Fruit fly (Drosophila melanogaster) whole organism, pupa: ENCODE results near the gene CG33494.

ENCODE experiments used
- CG10348 ChIP-seq: fragments of 200-800 bp; sonication (Bioruptor generic); IDR thresholded peaks from 2 replicates; pipeline ENCODE4 v1.3.6; 2022; ENCODE audit warnings: missing biosample characterization, missing genetic modification characterization
- CG12605 ChIP-seq: fragments of 200-800 bp; sonication (Bioruptor generic); IDR thresholded peaks from 2 replicates; pipeline ENCODE4 v1.3.6; 2022; ENCODE audit warnings: missing biosample characterization, missing genetic modification characterization
- CG13204 ChIP-seq: fragments of 200-800 bp; sonication (Bioruptor generic); optimal IDR thresholded peaks from 2 replicates; lab custom pipeline; 2018; ENCODE audit warnings: missing biosample characterization, mild to moderate bottlenecking, missing genetic modification characterization, moderate library complexity
- CG14655 ChIP-seq: fragments of 200-800 bp; sonication (Bioruptor generic); optimal IDR thresholded peaks from 3 replicates; lab custom pipeline; 2017; ENCODE audit warnings: mild to moderate bottlenecking, missing biosample characterization, missing genetic modification reagents, missing genetic modification characterization
- CG15710 ChIP-seq: fragments of 200-800 bp; sonication (Bioruptor generic); optimal IDR thresholded peaks from 2 replicates; lab custom pipeline; 2018; ENCODE audit warnings: missing biosample characterization, mild to moderate bottlenecking, missing genetic modification characterization, moderate library complexity
- CG17806 ChIP-seq: fragments of 200-800 bp; sonication (Bioruptor generic); optimal IDR thresholded peaks from 2 replicates; lab custom pipeline; 2018; ENCODE audit warnings: missing biosample characterization, mild to moderate bottlenecking, missing genetic modification characterization, moderate library complexity
- CG32121 ChIP-seq: fragments of 200-800 bp; sonication (Bioruptor generic); IDR thresholded peaks from 2 replicates; pipeline ENCODE4 v1.3.6; 2022; ENCODE audit warnings: missing biosample characterization, missing genetic modification characterization
- CG34367 ChIP-seq: fragments of 200-800 bp; sonication (Bioruptor generic); optimal IDR thresholded peaks from 2 replicates; lab custom pipeline; 2018; ENCODE audit warnings: missing biosample characterization, mild to moderate bottlenecking, missing genetic modification characterization
- CG4496 ChIP-seq: fragments of 200-800 bp; sonication (Bioruptor generic); IDR thresholded peaks from 3 replicates; pipeline ENCODE4 v1.3.6; 2022; ENCODE audit warnings: missing biosample characterization, missing genetic modification characterization
- CG8159 ChIP-seq: fragments of 200-800 bp; sonication (Bioruptor generic); optimal IDR thresholded peaks from 3 replicates; lab custom pipeline; 2018; ENCODE audit warnings: missing biosample characterization, mild to moderate bottlenecking, missing genetic modification characterization, moderate library complexity
- CG8301 ChIP-seq: fragments of 200-800 bp; sonication (Bioruptor generic); optimal IDR thresholded peaks from 2 replicates; lab custom pipeline; 2018; ENCODE audit warnings: missing biosample characterization, mild to moderate bottlenecking, missing genetic modification characterization
- CG9948 ChIP-seq: fragments of 200-800 bp; sonication (Bioruptor generic); optimal IDR thresholded peaks from 2 replicates; lab custom pipeline; 2018; ENCODE audit warnings: missing biosample characterization, mild to moderate bottlenecking, missing genetic modification characterization, moderate library complexity
- D1 ChIP-seq: fragments of 200-800 bp; sonication (Bioruptor generic); optimal IDR thresholded peaks from 2 replicates; lab custom pipeline; 2018; ENCODE audit warnings: missing biosample characterization, mild to moderate bottlenecking, missing genetic modification characterization, moderate library complexity
- EcR ChIP-seq: fragments of 200-800 bp; sonication (Bioruptor generic); optimal IDR thresholded peaks from 3 replicates; lab custom pipeline; 2019; ENCODE audit warnings: missing biosample characterization, missing genetic modification characterization, mild to moderate bottlenecking, moderate library complexity, missing genetic modification reagents
- Ets98B ChIP-seq: fragments of 200-800 bp; sonication (Bioruptor generic); IDR thresholded peaks from 2 replicates; pipeline ENCODE4 v1.3.6; 2022; ENCODE audit warnings: missing biosample characterization, missing genetic modification characterization
- Pif1A ChIP-seq: fragments of 200-800 bp; sonication (Bioruptor generic); optimal IDR thresholded peaks from 3 replicates; lab custom pipeline; 2016; ENCODE audit warnings: missing biosample characterization, missing genetic modification characterization
- Pif1B ChIP-seq: fragments of 200-800 bp; sonication (Bioruptor generic); optimal IDR thresholded peaks from 3 replicates; lab custom pipeline; 2016; ENCODE audit warnings: missing biosample characterization, missing genetic modification characterization
- Snoo ChIP-seq: fragments of 200-800 bp; sonication (Bioruptor generic); optimal IDR thresholded peaks from 3 replicates; lab custom pipeline; 2017; ENCODE audit warnings: missing biosample characterization, mild to moderate bottlenecking, missing genetic modification characterization, inconsistent platforms
- fd96Ca ChIP-seq: fragments of 200-800 bp; sonication (Bioruptor generic); IDR thresholded peaks from 3 replicates; pipeline ENCODE4 v1.3.6; 2022; ENCODE audit warnings: missing biosample characterization, missing genetic modification characterization
- gl ChIP-seq: fragments of 200-800 bp; sonication (Bioruptor generic); optimal IDR thresholded peaks from 2 replicates; lab custom pipeline; 2018; ENCODE audit warnings: missing biosample characterization, mild to moderate bottlenecking, missing genetic modification characterization
- rn ChIP-seq: fragments of 200-800 bp; sonication (Bioruptor generic); IDR thresholded peaks from 2 replicates; pipeline ENCODE4 v1.3.6; 2022; ENCODE audit warnings: missing biosample characterization, missing genetic modification characterization

Gene CG33494

DNA sequence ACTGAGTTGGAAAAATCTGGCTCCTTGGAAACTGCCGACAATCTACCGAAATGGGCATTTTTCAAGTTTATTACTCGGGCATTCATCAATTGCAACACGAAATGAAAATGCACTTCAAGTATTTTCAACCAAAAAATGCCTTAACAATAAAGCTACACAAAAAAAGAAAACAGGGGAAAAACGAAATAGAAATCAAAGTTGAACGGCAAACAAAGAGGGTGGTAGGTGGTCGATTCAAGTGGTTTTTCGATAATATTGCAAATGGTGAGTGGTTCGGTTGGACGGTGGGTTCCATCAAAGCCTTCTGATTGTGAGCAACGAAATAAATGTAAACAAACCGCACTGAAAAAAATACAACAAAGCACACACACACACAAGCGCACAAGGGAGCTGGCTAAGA lies 28.8 kb downstream of the CG33494 start:
- TF ChIP-seq CG12605 (GFP tag; lab: Robert Waterston, UW) (no peak), Ets98B (GFP tag; lab: Robert Waterston, UW) (no peak), CG15710 (tag; lab: Kevin White, UChicago) (no peak), Snoo (tag; lab: Kevin White, UChicago) (no peak), CG9948 (tag; lab: Kevin White, UChicago) (no peak), CG8301 (no peak), Pif1A (GFP tag; lab: Kevin White, UChicago) (no peak), CG10348 (GFP tag; lab: Robert Waterston, UW) (no peak), CG17806 (no peak), gl (tag; lab: Kevin White, UChicago) (no peak), CG4496 (GFP tag; lab: Robert Waterston, UW) (no peak), fd96Ca (GFP tag; lab: Robert Waterston, UW) (no peak), CG34367 (tag; lab: Kevin White, UChicago) (no peak), EcR (GFP tag; lab: Kevin White, UChicago) (no peak), D1 (no peak), rn (GFP tag; lab: Robert Waterston, UW) (no peak), CG13204 (no peak), CG32121 (GFP tag; lab: Robert Waterston, UW) (no peak), Pif1B (GFP tag; lab: Kevin White, UChicago) (no peak), CG8159 (no peak)

DNA sequence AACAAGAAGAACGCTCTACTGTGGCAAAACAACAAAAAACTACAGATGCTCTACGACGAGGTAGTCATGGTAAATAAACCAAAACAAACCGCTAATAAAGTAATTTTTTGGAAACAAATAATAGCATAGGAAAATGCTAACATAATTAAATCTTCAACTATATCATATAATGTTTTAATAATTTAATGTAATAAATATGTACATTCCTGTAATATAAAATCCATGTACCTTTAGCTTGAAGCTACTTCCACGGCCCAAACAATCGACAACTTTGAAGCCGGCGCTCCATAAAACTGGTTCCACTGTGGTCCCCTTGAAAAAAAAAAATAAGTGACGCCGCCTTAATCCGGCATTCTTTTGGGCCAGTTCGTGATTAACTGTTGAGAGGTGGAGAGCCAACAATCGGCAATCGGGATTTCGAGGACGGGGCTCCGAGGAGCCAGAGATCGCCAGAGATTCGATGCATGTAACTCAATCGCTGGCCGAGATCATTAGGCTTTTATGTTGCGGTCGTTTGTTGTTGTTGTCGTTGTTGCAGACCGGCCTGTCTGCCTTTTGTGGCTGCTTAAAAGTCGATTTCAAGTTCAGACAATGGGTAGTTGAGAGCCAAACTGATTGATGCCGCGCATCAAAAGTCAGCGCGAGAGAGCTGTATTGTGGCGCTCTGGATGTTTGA lies 32.2 kb downstream of the CG33494 start:
- TF ChIP-seq CG34367 (tag; lab: Kevin White, UChicago) (peak; percentile 88), CG4496 (GFP tag; lab: Robert Waterston, UW) (peak; percentile 68; the same call in 2 of the 3 replicates), CG14655 (peak; percentile 90), Ets98B (GFP tag; lab: Robert Waterston, UW) (peak; percentile 76), EcR (GFP tag; lab: Kevin White, UChicago) (peak; percentile 60), CG12605 (GFP tag; lab: Robert Waterston, UW) (peak; percentile 70), CG15710 (tag; lab: Kevin White, UChicago) (peak; percentile 96), fd96Ca (GFP tag; lab: Robert Waterston, UW) (peak; percentile 49; the same call in 1 of the 3 replicates), Snoo (tag; lab: Kevin White, UChicago) (peak; percentile 87), CG10348 (GFP tag; lab: Robert Waterston, UW) (no peak), CG8301 (peak; percentile 87), gl (tag; lab: Kevin White, UChicago) (peak; percentile 81), rn (GFP tag; lab: Robert Waterston, UW) (peak; percentile 79), Pif1B (GFP tag; lab: Kevin White, UChicago) (peak; percentile 94), CG9948 (tag; lab: Kevin White, UChicago) (peak; percentile 92), CG32121 (GFP tag; lab: Robert Waterston, UW) (peak; percentile 77), Pif1A (GFP tag; lab: Kevin White, UChicago) (peak; percentile 83), CG17806 (peak; percentile 93), D1 (peak; percentile 83), CG13204 (peak; percentile 86), CG8159 (peak; percentile 96)
- TF ChIP-seq, all 21 proteins: peak for 20

DNA sequence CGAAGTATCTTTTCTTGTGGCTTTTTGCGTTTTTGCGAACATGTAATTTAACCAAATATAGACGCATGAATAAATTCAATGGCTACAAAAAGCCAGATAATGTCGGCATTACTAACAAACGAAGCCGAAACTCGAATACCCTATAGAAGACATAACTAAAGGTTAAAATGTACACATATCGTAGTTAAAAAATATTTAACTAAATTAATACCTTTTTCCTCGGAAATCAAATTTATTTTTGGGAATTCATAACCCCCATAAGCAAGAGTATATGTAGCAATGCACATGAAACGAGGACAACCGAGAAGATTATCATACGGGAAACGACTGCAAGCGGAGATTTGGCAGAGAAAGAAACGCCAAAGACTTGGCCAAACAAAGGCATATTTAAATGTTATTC lies 33.3 kb downstream of the CG33494 start:
- TF ChIP-seq Pif1B (GFP tag; lab: Kevin White, UChicago): peak; percentile 50
- TF ChIP-seq CG8301: peak; percentile 68
- TF ChIP-seq CG14655: peak; percentile 64
- TF ChIP-seq Pif1A (GFP tag; lab: Kevin White, UChicago): peak; percentile 39
- TF ChIP-seq D1: peak; percentile 61
- TF ChIP-seq CG10348 (GFP tag; lab: Robert Waterston, UW): no peak
- TF ChIP-seq CG4496 (GFP tag; lab: Robert Waterston, UW): peak; percentile 68
- TF ChIP-seq Snoo (tag; lab: Kevin White, UChicago): no peak
- no peak for TF ChIP-seq EcR (GFP tag; lab: Kevin White, UChicago)
- peak; percentile 46; the same call in 1 of the 2 replicates for TF ChIP-seq CG12605 (GFP tag; lab: Robert Waterston, UW)
- TF ChIP-seq CG8159: peak; percentile 51
- peak; percentile 62 for TF ChIP-seq CG17806
- TF ChIP-seq CG13204: no peak
- TF ChIP-seq gl (tag; lab: Kevin White, UChicago): no peak
- 0 out of 2 replicates have a peak, but pooled peaks have one; percentile 7 for TF ChIP-seq Ets98B (GFP tag; lab: Robert Waterston, UW)
- peak; percentile 35; the same call in 1 of the 2 replicates for TF ChIP-seq CG32121 (GFP tag; lab: Robert Waterston, UW)
- peak; percentile 59 for TF ChIP-seq CG9948 (tag; lab: Kevin White, UChicago)
- TF ChIP-seq rn (GFP tag; lab: Robert Waterston, UW): no peak
- TF ChIP-seq CG34367 (tag; lab: Kevin White, UChicago): peak; percentile 25
- peak; percentile 56 for TF ChIP-seq CG15710 (tag; lab: Kevin White, UChicago)
- TF ChIP-seq fd96Ca (GFP tag; lab: Robert Waterston, UW): no peak

DNA sequence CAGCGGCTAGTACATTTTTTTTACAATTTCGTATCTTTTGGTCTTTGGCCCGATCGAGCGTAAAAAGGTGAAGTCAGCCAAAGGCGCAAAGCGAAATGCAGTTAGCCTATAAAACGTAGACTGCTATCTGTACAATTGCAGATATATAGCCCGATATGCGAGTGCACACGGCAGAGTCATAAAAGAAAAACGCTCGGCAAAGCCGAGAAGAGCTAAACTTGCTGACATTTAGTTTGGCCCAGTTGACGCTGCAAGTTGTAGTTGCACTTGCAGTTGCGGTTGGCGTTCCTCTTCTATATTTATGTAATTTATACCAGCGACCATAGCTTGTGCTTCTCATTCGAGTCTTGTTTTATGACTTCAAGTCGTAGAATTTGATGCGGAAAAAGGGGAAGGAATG lies 34.3 kb downstream of the CG33494 start:
- TF ChIP-seq CG4496 (GFP tag; lab: Robert Waterston, UW) (peak; percentile 67; the same call in 2 of the 3 replicates), rn (GFP tag; lab: Robert Waterston, UW) (no peak)

DNA sequence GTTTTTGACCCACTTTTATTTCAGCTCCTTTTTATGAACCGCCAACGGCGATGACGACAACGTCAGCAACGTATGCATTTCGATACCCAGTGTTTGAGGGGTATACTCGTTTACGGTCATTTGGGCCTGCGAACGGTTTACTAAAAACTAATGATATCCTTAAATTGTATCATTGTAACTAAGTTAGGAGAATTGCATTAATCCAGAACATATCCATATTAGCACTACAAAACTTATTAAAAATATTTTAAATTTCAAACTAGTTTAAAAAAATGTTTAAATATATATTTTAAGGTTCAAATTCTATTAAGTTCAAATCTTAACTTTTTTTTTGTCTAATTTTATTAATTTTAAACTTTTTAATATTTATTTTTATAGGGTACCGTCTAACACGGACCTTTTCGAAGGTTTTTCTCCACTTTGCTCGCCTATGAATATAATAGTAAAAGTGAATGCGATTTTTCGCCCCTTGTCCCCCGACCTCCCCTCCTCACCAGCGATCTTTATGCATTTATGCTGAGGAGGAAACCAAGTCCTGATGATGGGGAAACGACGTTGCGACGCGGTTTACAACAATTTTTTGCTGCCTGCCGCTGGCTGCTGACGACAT lies 35.7 kb downstream of the CG33494 start:
- TF ChIP-seq Snoo (tag; lab: Kevin White, UChicago) (peak; percentile 50), CG10348 (GFP tag; lab: Robert Waterston, UW) (no peak), CG17806 (peak; percentile 20), CG14655 (peak; percentile 58), CG8301 (peak; percentile 0), CG13204 (no peak), CG15710 (tag; lab: Kevin White, UChicago) (peak; percentile 35), gl (tag; lab: Kevin White, UChicago) (no peak), CG9948 (tag; lab: Kevin White, UChicago) (peak; percentile 54), Pif1B (GFP tag; lab: Kevin White, UChicago) (peak; percentile 4), D1 (peak; percentile 61), fd96Ca (GFP tag; lab: Robert Waterston, UW) (peak; percentile 44; the same call in 1 of the 3 replicates), Ets98B (GFP tag; lab: Robert Waterston, UW) (no peak), CG32121 (GFP tag; lab: Robert Waterston, UW) (peak; percentile 52; the same call in 1 of the 2 replicates), CG8159 (peak; percentile 31)
